Worm (Caenorhabditis elegans) whole organism, L3 larva: Measurements from ENCODE around the gene glb-12.

Experiments
- jun-1 ChIP-seq: fragments of 150-350 bp; optimal IDR thresholded peaks from 2 replicates; lab custom pipeline; 2014; ENCODE audit warnings: missing biosample characterization, missing genetic modification reagents, missing genetic modification characterization
- pha-4 ChIP-seq: fragments of 150-350 bp; optimal IDR thresholded peaks from 2 replicates; lab custom pipeline; 2014; ENCODE audit warnings: missing biosample characterization, missing genetic modification reagents, missing genetic modification characterization
- snpc-4 ChIP-seq: fragments of 150-350 bp; optimal IDR thresholded peaks from 2 replicates; lab custom pipeline; 2014; ENCODE audit warnings: missing biosample characterization, missing genetic modification characterization

DNA sequence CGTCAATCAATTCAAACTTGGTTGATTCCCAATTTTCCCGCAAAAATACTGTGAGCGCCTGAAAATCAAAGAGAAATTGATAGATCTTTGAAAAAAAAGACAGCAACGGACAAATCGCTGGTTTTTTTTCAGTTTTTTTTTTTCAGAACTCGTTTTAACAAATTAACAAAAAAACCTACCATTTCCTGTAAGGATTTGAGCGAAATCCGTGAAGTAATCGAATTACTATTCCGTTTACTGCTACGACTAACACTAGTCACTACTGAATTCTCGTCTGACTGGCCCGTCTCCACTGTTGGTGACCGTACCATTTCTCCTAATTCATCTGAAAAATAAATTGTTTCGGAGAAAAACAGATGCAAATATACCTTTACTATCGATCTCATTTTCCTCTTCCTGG lies 28.0 kb upstream of the glb-12 start:
- TF ChIP-seq pha-4 (no peak), jun-1 (no peak), snpc-4 (tag; lab: Kevin White, UChicago) (no peak)
